Worm (Caenorhabditis elegans) whole organism, mixed stage, embryonic: ENCODE data around the gene F19B10.1.

ENCODE experiments used
- cnd-1 ChIP-seq: fragments of 200-800 bp; sonication (Bioruptor generic); optimal IDR thresholded peaks from 2 replicates; lab custom pipeline; 2018; ENCODE audit warnings: mild to moderate bottlenecking, missing genetic modification characterization, missing compliant biosample characterization
- flh-1 ChIP-seq: fragments of 200-800 bp; sonication (Bioruptor generic); optimal IDR thresholded peaks from 2 replicates; lab custom pipeline; 2018; ENCODE audit warnings: mild to moderate bottlenecking, missing genetic modification characterization, moderate library complexity, missing compliant biosample characterization
- lsy-2 ChIP-seq: fragments of 150-350 bp; optimal IDR thresholded peaks from 2 replicates; lab custom pipeline; 2014; ENCODE audit warnings: missing biosample characterization, missing genetic modification characterization
- nhr-12 ChIP-seq: fragments of 150-350 bp; optimal IDR thresholded peaks from 2 replicates; lab custom pipeline; 2014; ENCODE audit warnings: missing biosample characterization, missing genetic modification characterization
- nhr-237 ChIP-seq: fragments of 150-350 bp; optimal IDR thresholded peaks from 2 replicates; lab custom pipeline; 2014; ENCODE audit warnings: missing biosample characterization, missing genetic modification characterization
- nhr-76 ChIP-seq: sonication (generic microtip); optimal IDR thresholded peaks from 2 replicates; lab custom pipeline; 2017; ENCODE audit warnings: missing biosample characterization, missing genetic modification characterization
- pha-4 ChIP-seq: fragments of 150-350 bp; optimal IDR thresholded peaks from 2 replicates; lab custom pipeline; 2018; ENCODE audit warnings: missing biosample characterization, missing genetic modification reagents, missing genetic modification characterization
- snpc-4 ChIP-seq: fragments of 150-350 bp; optimal IDR thresholded peaks from 2 replicates; lab custom pipeline; 2014; ENCODE audit warnings: missing biosample characterization, missing genetic modification characterization
- unc-39 ChIP-seq: fragments of 150-350 bp; optimal IDR thresholded peaks from 2 replicates; lab custom pipeline; 2014; ENCODE audit warnings: missing biosample characterization, missing genetic modification characterization
- unc-62 ChIP-seq: fragments of 150-350 bp; optimal IDR thresholded peaks from 2 replicates; lab custom pipeline; 2014; ENCODE audit warnings: missing biosample characterization, missing genetic modification reagents, missing genetic modification characterization
- zip-8 ChIP-seq: fragments of 150-350 bp; optimal IDR thresholded peaks from 2 replicates; lab custom pipeline; 2014; ENCODE audit warnings: missing biosample characterization, missing genetic modification characterization

DNA sequence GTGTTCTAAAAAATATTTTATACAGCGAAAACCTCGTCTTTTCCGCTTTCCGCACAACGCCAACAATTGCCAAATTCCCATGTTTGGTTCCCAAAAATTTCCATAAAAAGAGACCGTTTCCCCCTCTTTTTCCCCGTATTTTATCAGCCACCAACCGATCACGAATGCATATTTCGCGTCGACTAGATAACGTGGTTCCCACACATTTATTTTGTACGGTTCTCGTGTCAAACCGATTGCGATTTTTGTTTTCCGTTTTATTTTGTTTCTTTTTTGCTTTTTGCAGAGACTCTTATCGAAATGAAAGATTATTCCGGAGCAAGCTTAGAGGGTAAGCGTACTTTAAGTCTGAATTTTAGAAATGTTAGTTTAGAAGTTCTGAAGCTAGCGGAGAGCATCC lies 38.0 kb downstream of the F19B10.1 start, which contains the start of gene C46E10.3:
- TF ChIP-seq nhr-237 (tag; lab: Kevin White, UChicago) (no peak), nhr-76 (tag; lab: Kevin White, UChicago) (no peak), cnd-1 (no peak), pha-4 (tag; lab: Kevin White, UChicago) (no peak), flh-1 (GFP tag; lab: Kevin White, UChicago) (no peak), unc-62 (no peak), nhr-12 (no peak), lsy-2 (tag; lab: Kevin White, UChicago) (no peak), snpc-4 (tag; lab: Kevin White, UChicago) (no peak), unc-39 (tag; lab: Kevin White, UChicago) (no peak), zip-8 (no peak)
